Fruit fly (Drosophila melanogaster) whole organism, embryonic: ENCODE results near the gene CG5921.

Experiments used
- Ada2b ChIP-seq: fragments of 200-800 bp; sonication (Bioruptor generic); IDR thresholded peaks from 2 replicates; pipeline ENCODE4 v1.3.6; 2022; ENCODE audit warnings: missing biosample characterization, missing genetic modification characterization
- BEAF-32 ChIP-seq: fragments of 200-800 bp; sonication (Bioruptor generic); optimal IDR thresholded peaks from 3 replicates; lab custom pipeline; 2017; ENCODE audit warnings: missing biosample characterization, missing genetic modification characterization, mild to moderate bottlenecking, moderate library complexity, missing genetic modification reagents
- Blimp-1 ChIP-seq: fragments of 200-800 bp; sonication (Bioruptor generic); optimal IDR thresholded peaks from 3 replicates; lab custom pipeline; 2018; ENCODE audit warnings: missing biosample characterization, missing genetic modification characterization, mild to moderate bottlenecking, moderate library complexity, missing genetic modification reagents
- CG10321 ChIP-seq: fragments of 200-800 bp; sonication (Bioruptor generic); IDR thresholded peaks from 2 replicates; pipeline ENCODE4 v1.3.6; 2022; ENCODE audit warnings: missing biosample characterization, missing genetic modification characterization
- CG1233 ChIP-seq: fragments of 200-800 bp; sonication (Bioruptor generic); optimal IDR thresholded peaks from 4 replicates; lab custom pipeline; 2018; ENCODE audit warnings: missing biosample characterization, mild to moderate bottlenecking, missing genetic modification characterization
- CG12769 ChIP-seq: fragments of 200-800 bp; sonication (Bioruptor generic); optimal IDR thresholded peaks from 2 replicates; lab custom pipeline; 2019; ENCODE audit warnings: missing biosample characterization, mild to moderate bottlenecking, missing genetic modification characterization, moderate library complexity
- CG1529 ChIP-seq: fragments of 200-800 bp; sonication (Bioruptor generic); optimal IDR thresholded peaks from 3 replicates; lab custom pipeline; 2018; ENCODE audit warnings: missing biosample characterization, missing genetic modification characterization
- CG1647 ChIP-seq: fragments of 200-800 bp; sonication (Bioruptor generic); optimal IDR thresholded peaks from 3 replicates; lab custom pipeline; 2016; ENCODE audit warnings: missing biosample characterization, missing genetic modification characterization
- CG16813 ChIP-seq: fragments of 200-800 bp; sonication (Bioruptor generic); IDR thresholded peaks from 3 replicates; pipeline ENCODE4 v1.3.6; 2022; ENCODE audit warnings: missing biosample characterization, missing genetic modification characterization; ENCODE audit not compliant: partially characterized antibody
- CG18476 ChIP-seq: fragments of 200-800 bp; sonication (Bioruptor generic); optimal IDR thresholded peaks from 2 replicates; lab custom pipeline; 2016; ENCODE audit warnings: missing biosample characterization, mild to moderate bottlenecking, missing genetic modification characterization
- CG18764 ChIP-seq: fragments of 200-800 bp; sonication (Bioruptor generic); optimal IDR thresholded peaks from 3 replicates; lab custom pipeline; 2016; ENCODE audit warnings: missing biosample characterization, missing genetic modification characterization
- CG2129 ChIP-seq: fragments of 200-800 bp; sonication (Bioruptor generic); IDR thresholded peaks from 2 replicates; pipeline ENCODE4 v1.3.6; 2022; ENCODE audit warnings: missing biosample characterization, missing genetic modification characterization; ENCODE audit not compliant: partially characterized antibody
- CG2199 ChIP-seq: fragments of 200-800 bp; sonication (Bioruptor generic); IDR thresholded peaks from 3 replicates; pipeline ENCODE4 v1.3.6; 2022; ENCODE audit warnings: missing biosample characterization, missing genetic modification characterization
- CG33213 ChIP-seq: fragments of 200-800 bp; sonication (Bioruptor generic); optimal IDR thresholded peaks from 3 replicates; lab custom pipeline; 2016; ENCODE audit warnings: missing biosample characterization, missing genetic modification characterization
- CG4360 ChIP-seq: fragments of 200-800 bp; sonication (Bioruptor generic); IDR thresholded peaks from 2 replicates; pipeline ENCODE4 v1.3.6; 2022; ENCODE audit warnings: missing biosample characterization, missing genetic modification characterization
- CG4404 ChIP-seq: fragments of 200-800 bp; sonication (Bioruptor generic); IDR thresholded peaks from 2 replicates; pipeline ENCODE4 v1.3.6; 2022; ENCODE audit warnings: missing biosample characterization, missing genetic modification characterization
- CG4730 ChIP-seq: fragments of 200-800 bp; sonication (Bioruptor generic); IDR thresholded peaks from 2 replicates; pipeline ENCODE4 v1.3.6; 2022; ENCODE audit warnings: missing biosample characterization, missing genetic modification characterization
- CG6791 ChIP-seq: fragments of 200-800 bp; sonication (Bioruptor generic); IDR thresholded peaks from 3 replicates; pipeline ENCODE4 v1.3.6; 2022; ENCODE audit warnings: missing biosample characterization, missing genetic modification characterization; ENCODE audit not compliant: partially characterized antibody
- CG7556 ChIP-seq: fragments of 200-800 bp; sonication (Bioruptor generic); optimal IDR thresholded peaks from 2 replicates; lab custom pipeline; 2017; ENCODE audit warnings: missing biosample characterization, mild to moderate bottlenecking, missing genetic modification characterization
- CG7928 ChIP-seq: fragments of 200-800 bp; sonication (Bioruptor generic); optimal IDR thresholded peaks from 2 replicates; lab custom pipeline; 2017; ENCODE audit warnings: missing biosample characterization, mild to moderate bottlenecking, missing genetic modification characterization
- CG7987 ChIP-seq: fragments of 200-800 bp; sonication (Bioruptor generic); optimal IDR thresholded peaks from 2 replicates; lab custom pipeline; 2018; ENCODE audit warnings: missing biosample characterization, mild to moderate bottlenecking, missing genetic modification characterization, moderate library complexity
- CG8359 ChIP-seq: fragments of 200-800 bp; sonication (Bioruptor generic); optimal IDR thresholded peaks from 2 replicates; lab custom pipeline; 2017; ENCODE audit warnings: missing biosample characterization, mild to moderate bottlenecking, missing genetic modification characterization, borderline replicate concordance
- CG9609 ChIP-seq: fragments of 200-800 bp; sonication (Bioruptor generic); optimal IDR thresholded peaks from 3 replicates; lab custom pipeline; 2016; ENCODE audit warnings: missing biosample characterization, missing genetic modification characterization
- Dfd ChIP-seq, 2 experiments: fragments of >200 bp; optimal IDR thresholded peaks; 2 replicates each; lab custom pipeline; 2017; ENCODE audit warnings: missing biosample characterization in 2 of 2, missing genetic modification characterization in 2 of 2
- Drgx ChIP-seq: fragments of 200-800 bp; sonication (Bioruptor generic); IDR thresholded peaks from 2 replicates; pipeline ENCODE4 v1.3.6; 2022; ENCODE audit warnings: missing biosample characterization, missing genetic modification characterization
- GATAe ChIP-seq: fragments of 200-800 bp; sonication (Bioruptor generic); conservative IDR thresholded peaks from 2 replicates; pipeline ENCODE4 v1.3.6; 2022; ENCODE audit warnings: missing biosample characterization, missing genetic modification characterization
- HmgZ ChIP-seq: fragments of 200-800 bp; sonication (Bioruptor generic); optimal IDR thresholded peaks from 2 replicates; lab custom pipeline; 2018; ENCODE audit warnings: missing biosample characterization, mild to moderate bottlenecking, missing genetic modification characterization
- Hmx ChIP-seq: fragments of 200-800 bp; sonication (Bioruptor generic); optimal IDR thresholded peaks from 2 replicates; lab custom pipeline; 2016; ENCODE audit warnings: missing biosample characterization, missing genetic modification characterization
- MTF-1 ChIP-seq: fragments of 200-800 bp; sonication (Bioruptor generic); optimal IDR thresholded peaks from 2 replicates; lab custom pipeline; 2018; ENCODE audit warnings: missing biosample characterization, mild to moderate bottlenecking, missing genetic modification characterization, borderline replicate concordance
- PHDP ChIP-seq: fragments of 200-800 bp; sonication (Bioruptor generic); optimal IDR thresholded peaks from 3 replicates; lab custom pipeline; 2018; ENCODE audit warnings: missing biosample characterization, mild to moderate bottlenecking, missing genetic modification characterization, moderate library complexity
- Pdp1 ChIP-seq, 2 experiments: fragments of 200-800 bp; sonication (Bioruptor generic); optimal IDR thresholded peaks; 3 replicates each; lab custom pipeline; 2016; ENCODE audit warnings: missing biosample characterization in 2 of 2, missing genetic modification characterization in 2 of 2, mild to moderate bottlenecking in 1 of 2, moderate library complexity in 1 of 2
- Sry-β ChIP-seq: fragments of 200-800 bp; sonication (Bioruptor generic); optimal IDR thresholded peaks from 2 replicates; lab custom pipeline; 2018; ENCODE audit warnings: missing biosample characterization, mild to moderate bottlenecking, missing genetic modification characterization, moderate library complexity
- Sry-δ ChIP-seq: fragments of 200-800 bp; sonication (Bioruptor generic); optimal IDR thresholded peaks from 2 replicates; lab custom pipeline; 2016; ENCODE audit warnings: missing biosample characterization, missing genetic modification characterization
- Tbp ChIP-seq: fragments of >200 bp; optimal IDR thresholded peaks from 2 replicates; lab custom pipeline; 2018; ENCODE audit warnings: missing biosample characterization, missing genetic modification characterization
- bcd ChIP-seq: fragments of 200-800 bp; sonication (Bioruptor generic); optimal IDR thresholded peaks from 2 replicates; lab custom pipeline; 2017; ENCODE audit warnings: missing biosample characterization, mild to moderate bottlenecking, missing genetic modification characterization
- chinmo ChIP-seq: fragments of 200-800 bp; sonication (Bioruptor generic); IDR thresholded peaks from 4 replicates; pipeline ENCODE4 v1.3.6; 2022; ENCODE audit warnings: missing biosample characterization, missing genetic modification characterization; ENCODE audit not compliant: partially characterized antibody
- chn ChIP-seq: fragments of 200-800 bp; sonication (Bioruptor generic); optimal IDR thresholded peaks from 2 replicates; lab custom pipeline; 2016; ENCODE audit warnings: missing biosample characterization, missing genetic modification characterization
- danr ChIP-seq: fragments of 200-800 bp; sonication (Bioruptor generic); IDR thresholded peaks from 2 replicates; pipeline ENCODE4 v1.3.6; 2022; ENCODE audit warnings: missing biosample characterization, missing genetic modification characterization
- dmrt11E ChIP-seq: fragments of 200-800 bp; sonication (Bioruptor generic); optimal IDR thresholded peaks from 3 replicates; lab custom pipeline; 2018; ENCODE audit warnings: missing biosample characterization, mild to moderate bottlenecking, missing genetic modification characterization, moderate library complexity
- esg ChIP-seq: fragments of 200-800 bp; sonication (Bioruptor generic); conservative IDR thresholded peaks from 2 replicates; pipeline ENCODE4 v1.3.6; 2022; ENCODE audit warnings: missing biosample characterization, missing genetic modification characterization
- h ChIP-seq: fragments of >200 bp; optimal IDR thresholded peaks from 2 replicates; lab custom pipeline; 2017
- ind ChIP-seq: fragments of 200-800 bp; sonication (Bioruptor generic); optimal IDR thresholded peaks from 3 replicates; lab custom pipeline; 2016; ENCODE audit warnings: missing biosample characterization, missing genetic modification characterization
- jumu ChIP-seq: fragments of 200-800 bp; sonication (Bioruptor generic); optimal IDR thresholded peaks from 3 replicates; lab custom pipeline; 2016; ENCODE audit warnings: missing biosample characterization, missing genetic modification characterization
- knrl ChIP-seq: fragments of 200-800 bp; sonication (Bioruptor generic); IDR thresholded peaks from 3 replicates; pipeline ENCODE4 v1.3.6; 2022; ENCODE audit warnings: missing biosample characterization, missing genetic modification characterization; ENCODE audit not compliant: partially characterized antibody
- oc ChIP-seq: fragments of 200-800 bp; sonication (Bioruptor generic); optimal IDR thresholded peaks from 2 replicates; lab custom pipeline; 2018; ENCODE audit warnings: missing biosample characterization, mild to moderate bottlenecking, missing genetic modification characterization, moderate library complexity
- odd ChIP-seq: fragments of 200-800 bp; sonication (Bioruptor generic); optimal IDR thresholded peaks from 2 replicates; lab custom pipeline; 2017; ENCODE audit warnings: missing biosample characterization, mild to moderate bottlenecking, missing genetic modification characterization
- p53 ChIP-seq: fragments of 200-800 bp; sonication (Bioruptor generic); optimal IDR thresholded peaks from 2 replicates; lab custom pipeline; 2016; ENCODE audit warnings: missing biosample characterization, missing genetic modification characterization
- shn ChIP-seq: fragments of 200-800 bp; sonication (Bioruptor generic); optimal IDR thresholded peaks from 3 replicates; lab custom pipeline; 2016; ENCODE audit warnings: missing biosample characterization, missing genetic modification characterization
- toy ChIP-seq: fragments of 200-800 bp; sonication (Bioruptor generic); IDR thresholded peaks from 2 replicates; pipeline ENCODE4 v1.3.6; 2022; ENCODE audit warnings: missing biosample characterization, missing genetic modification characterization
- usp ChIP-seq: fragments of >200 bp; optimal IDR thresholded peaks from 2 replicates; lab custom pipeline; 2017; ENCODE audit warnings: missing biosample characterization, missing genetic modification characterization

The CG5921 gene

DNA sequence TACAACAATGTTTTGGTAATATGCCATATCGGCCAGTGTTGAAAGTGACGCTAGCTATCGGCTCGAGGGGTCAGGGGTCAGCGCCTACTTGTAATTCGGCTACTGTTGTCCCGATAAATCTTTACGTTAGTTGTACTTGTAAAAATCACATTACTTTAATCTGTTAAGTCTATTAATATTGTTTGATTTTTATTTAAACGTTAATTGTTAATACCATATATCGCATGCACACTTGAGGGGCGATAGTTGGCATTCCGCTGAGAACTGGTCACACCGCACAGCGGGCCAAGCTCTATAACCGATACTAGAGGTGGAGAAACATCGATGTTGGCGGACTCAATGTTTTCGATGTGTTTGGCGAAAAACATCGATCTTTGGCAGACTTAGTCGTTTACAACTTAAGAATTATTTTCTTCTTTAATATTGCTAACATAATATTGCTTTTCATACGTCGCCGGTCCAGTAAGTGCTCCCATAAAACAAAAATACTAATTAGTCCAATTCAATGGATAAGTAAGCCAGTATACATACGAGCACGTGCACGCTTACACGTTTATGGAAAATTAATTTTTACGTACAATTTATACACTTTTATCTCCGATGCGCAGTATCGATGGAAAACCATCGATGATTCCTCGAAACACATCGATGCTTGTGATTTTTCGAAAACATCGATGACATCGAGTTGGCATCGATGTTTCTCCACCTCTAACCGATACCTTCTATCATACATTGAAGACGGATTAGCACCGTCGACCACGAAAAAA lies 13.3 kb upstream of the CG5921 start, which contains the start of the genes rux and MCTS1 (continued):
- TF ChIP-seq HmgZ (tag; lab: Kevin White, UChicago) (peak; percentile 28), odd (GFP tag; lab: Kevin White, UChicago) (no peak), MTF-1 (GFP tag; lab: Kevin White, UChicago) (no peak), CG2129 (peak; percentile 93), BEAF-32 (GFP tag; lab: Kevin White, UChicago) (peak; percentile 97), chn (GFP tag; lab: Kevin White, UChicago) (peak; percentile 42), CG1233 (GFP tag; lab: Kevin White, UChicago) (no peak), danr (GFP tag; lab: Robert Waterston, UW) (no peak), usp (no peak), toy (GFP tag; lab: Robert Waterston, UW) (no peak), CG18764 (GFP tag; lab: Kevin White, UChicago) (no peak), CG2199 (GFP tag; lab: Robert Waterston, UW) (no peak), chinmo (GFP tag; lab: Robert Waterston, UW) (peak; percentile 89), dmrt11E (tag; lab: Kevin White, UChicago) (peak; percentile 12), CG9609 (GFP tag; lab: Kevin White, UChicago) (peak; percentile 39), Pdp1 (GFP tag; optimal IDR thresholded peaks at IDR 0.05; lab: Kevin White, UChicago) (peak; percentile 29 to 53), CG6791 (peak; percentile 89), Ada2b (GFP tag; lab: Robert Waterston, UW) (0 out of 2 replicates have a peak, but pooled peaks have one; percentile 27), knrl (GFP tag; lab: Robert Waterston, UW) (peak; percentile 94), esg (GFP tag; lab: Robert Waterston, UW) (no peak), oc (tag; lab: Kevin White, UChicago) (no peak), CG7987 (GFP tag; lab: Kevin White, UChicago) (no peak), Dfd (GFP tag; optimal IDR thresholded peaks at IDR 0.05; lab: Kevin White, UChicago) (no peak), CG4360 (no peak), CG12769 (peak; percentile 28), CG1647 (GFP tag; lab: Kevin White, UChicago) (no peak), CG4404 (GFP tag; lab: Robert Waterston, UW) (peak; percentile 37), CG10321 (GFP tag; lab: Robert Waterston, UW) (no peak), Sry-δ (peak; percentile 89), PHDP (no peak), Sry-β (GFP tag; lab: Kevin White, UChicago) (no peak), CG7928 (GFP tag; lab: Kevin White, UChicago) (no peak), jumu (peak; percentile 15), CG8359 (no peak), Hmx (GFP tag; lab: Kevin White, UChicago) (no peak), Blimp-1 (no peak), CG4730 (GFP tag; lab: Robert Waterston, UW) (no peak), CG16813 (GFP tag; lab: Robert Waterston, UW) (peak; percentile 97), CG33213 (peak; percentile 19), shn (GFP tag; lab: Kevin White, UChicago) (no peak), CG18476 (GFP tag; lab: Kevin White, UChicago) (no peak), Drgx (GFP tag; lab: Robert Waterston, UW) (no peak), ind (peak; percentile 43), Tbp (GFP tag; lab: Kevin White, UChicago) (no peak), CG1529 (no peak), CG7556 (GFP tag; lab: Kevin White, UChicago) (peak; percentile 6), h (lab: Kevin White, UChicago) (no peak), bcd (GFP tag; lab: Kevin White, UChicago) (peak; percentile 31), GATAe (no peak), p53 (GFP tag; lab: Kevin White, UChicago) (no peak)
